Fruit fly (Drosophila melanogaster): ENCODE measurements around the gene Acbp4.

The Acbp4 gene

DNA sequence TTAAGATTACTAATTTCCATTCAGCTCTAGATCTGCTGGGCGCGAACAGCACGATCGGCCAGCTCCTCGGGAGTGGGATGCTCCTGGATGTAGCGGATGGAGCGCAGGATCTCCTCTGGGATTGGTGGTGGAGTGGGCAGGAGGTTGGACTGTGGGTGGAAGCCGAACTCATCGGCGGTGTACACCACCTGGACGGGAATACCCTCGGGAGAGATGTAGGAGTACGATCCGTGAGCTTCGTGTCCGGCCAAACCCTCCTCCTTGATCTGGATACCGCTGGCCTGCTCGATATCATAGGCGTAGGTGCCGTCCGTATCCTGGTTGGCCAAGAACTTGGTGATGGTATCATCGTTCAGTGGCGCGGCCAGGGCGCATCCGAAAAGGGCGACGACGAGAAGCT is 42.0 kb downstream of the Acbp4 start:
- TF ChIP-seq CG14441 (GFP tag; IDR thresholded peaks at IDR 0.05) (0 out of 2 replicates have a peak, but pooled peaks have one; percentile 19), Ets65A (GFP tag) (peak; percentile 67), CG12769 (tag; optimal IDR thresholded peaks at IDR 0.05) (peak; percentile 72), CG2889 (GFP tag; IDR thresholded peaks at IDR 0.05) (no peak), z (GFP tag; IDR thresholded peaks at IDR 0.05) (no peak)

DNA sequence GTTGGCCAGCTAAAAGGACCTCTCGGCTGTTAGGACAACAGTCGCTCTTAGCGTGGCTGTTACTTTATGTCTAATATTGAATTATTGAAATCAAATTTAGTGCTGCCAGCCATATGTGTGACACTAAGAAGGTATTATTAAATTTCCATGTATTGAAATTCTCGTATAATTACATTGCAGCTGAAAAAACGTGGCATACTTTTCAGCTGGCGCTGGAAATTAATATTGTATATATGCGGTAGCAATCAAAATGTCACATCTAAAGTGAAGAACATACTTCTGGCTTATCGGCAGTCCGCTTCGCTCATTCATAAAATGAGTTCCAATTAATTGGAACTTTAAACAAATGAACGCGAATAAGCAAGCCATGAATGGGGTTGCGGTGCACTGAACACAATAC is 45.9 kb downstream of the Acbp4 start:
- TF ChIP-seq Hand (GFP tag; optimal IDR thresholded peaks at IDR 0.05) (no peak), CG2199 (GFP tag; IDR thresholded peaks at IDR 0.05) (peak; percentile 92; the same call in 2 of the 3 replicates), CG8944 (GFP tag; optimal IDR thresholded peaks at IDR 0.05) (no peak), CG30020 (tag; optimal IDR thresholded peaks at IDR 0.05) (no peak), CG8478 (optimal IDR thresholded peaks at IDR 0.05) (no peak), CG18011 (GFP tag; optimal IDR thresholded peaks at IDR 0.05) (no peak)

All from whole organism, embryonic.